Worm (Caenorhabditis elegans) whole organism, L4 larva: ENCODE results near the gene tlp-1.

Source experiments
- D1046.2 ChIP-seq: fragments of 200-800 bp; sonication (Bioruptor generic); IDR thresholded peaks from 2 replicates; pipeline ENCODE4 v1.3.6; 2022; ENCODE audit warnings: missing genetic modification characterization, missing compliant biosample characterization
- F10B5.3 ChIP-seq: sonication (generic microtip); optimal IDR thresholded peaks from 2 replicates; lab custom pipeline; 2016; ENCODE audit warnings: mild to moderate bottlenecking, missing genetic modification characterization, missing compliant biosample characterization
- F26F4.8 ChIP-seq: fragments of 200-800 bp; sonication (Bioruptor generic); conservative IDR thresholded peaks from 2 replicates; pipeline ENCODE4 v1.3.6; 2022; ENCODE audit warnings: missing genetic modification characterization, missing compliant biosample characterization
- R02D3.7 ChIP-seq: fragments of 150-350 bp; sonication (generic microtip); optimal IDR thresholded peaks from 3 replicates; lab custom pipeline; 2014; ENCODE audit warnings: missing biosample characterization, missing genetic modification characterization
- T26A8.4 ChIP-seq: fragments of 200-800 bp; sonication (Bioruptor generic); IDR thresholded peaks from 2 replicates; pipeline ENCODE4 v1.3.6; 2022; ENCODE audit warnings: missing genetic modification characterization, missing compliant biosample characterization
- Y75B8A.6 ChIP-seq: fragments of 200-800 bp; sonication (Bioruptor generic); IDR thresholded peaks from 2 replicates; pipeline ENCODE4 v1.3.6; 2022; ENCODE audit warnings: missing genetic modification reagents, missing genetic modification characterization, missing compliant biosample characterization
- ZK337.2 ChIP-seq: fragments of 200-800 bp; sonication (Bioruptor generic); IDR thresholded peaks from 2 replicates; pipeline ENCODE4 v1.3.6; 2022; ENCODE audit warnings: missing genetic modification reagents, missing genetic modification characterization, missing compliant biosample characterization
- ZK546.5 ChIP-seq, 2 experiments: sonication (generic microtip); optimal IDR thresholded peaks; 2 replicates each; lab custom pipeline; 2017; ENCODE audit warnings: missing biosample characterization in 2 of 2, missing genetic modification characterization in 2 of 2
- aha-1 ChIP-seq: fragments of 150-350 bp; peaks from one replicate; lab custom pipeline; 2014; ENCODE audit warnings: missing biosample characterization, missing genetic modification characterization
- ama-1 ChIP-seq: fragments of 150-350 bp; optimal IDR thresholded peaks from 2 replicates; lab custom pipeline; 2014; ENCODE audit warnings: inconsistent platforms, mixed read lengths
- attf-4 ChIP-seq: sonication (generic microtip); optimal IDR thresholded peaks from 3 replicates; lab custom pipeline; 2017; ENCODE audit warnings: missing biosample characterization, missing genetic modification characterization
- ceh-20 ChIP-seq: fragments of 200-800 bp; sonication (Bioruptor generic); IDR thresholded peaks from 2 replicates; pipeline ENCODE4 v1.3.6; 2022; ENCODE audit warnings: missing genetic modification reagents, missing genetic modification characterization, missing compliant biosample characterization
- ceh-32 ChIP-seq: sonication (generic microtip); optimal IDR thresholded peaks from 2 replicates; lab custom pipeline; 2016; ENCODE audit warnings: mild to moderate bottlenecking, missing genetic modification characterization, missing compliant biosample characterization; ENCODE audit not compliant: poor library complexity
- ceh-82 ChIP-seq: sonication (generic microtip); optimal IDR thresholded peaks from 2 replicates; lab custom pipeline; 2017; ENCODE audit warnings: missing biosample characterization, missing genetic modification characterization
- ctbp-1 ChIP-seq: fragments of 200-800 bp; sonication (Bioruptor generic); IDR thresholded peaks from 2 replicates; pipeline ENCODE4 v1.3.6; 2022; ENCODE audit warnings: missing genetic modification reagents, missing genetic modification characterization, missing compliant biosample characterization
- daf-12 ChIP-seq: fragments of 150-350 bp; optimal IDR thresholded peaks from 2 replicates; lab custom pipeline; 2014; ENCODE audit warnings: missing biosample characterization, missing genetic modification reagents, missing genetic modification characterization
- daf-16 ChIP-seq, 3 experiments: sonication (generic microtip); optimal IDR thresholded peaks; 2 replicates each; lab custom pipeline; 2016 to 2017; ENCODE audit warnings: missing genetic modification characterization in 3 of 3, missing genetic modification reagents in 3 of 3, mild to moderate bottlenecking in 2 of 3, missing compliant biosample characterization in 2 of 3, missing biosample characterization in 1 of 3, moderate library complexity in 1 of 3
- dmd-6 ChIP-seq: fragments of 200-800 bp; sonication (Bioruptor generic); IDR thresholded peaks from 2 replicates; pipeline ENCODE4 v1.3.6; 2022; ENCODE audit warnings: missing genetic modification reagents, missing genetic modification characterization, missing compliant biosample characterization
- dmd-9 ChIP-seq: fragments of 200-800 bp; sonication (Bioruptor generic); IDR thresholded peaks from 2 replicates; pipeline ENCODE4 v1.3.6; 2022; ENCODE audit warnings: missing genetic modification reagents, missing genetic modification characterization, missing compliant biosample characterization
- duxl-1 ChIP-seq: sonication (generic microtip); optimal IDR thresholded peaks from 2 replicates; lab custom pipeline; 2016; ENCODE audit warnings: mild to moderate bottlenecking, missing genetic modification characterization, moderate library complexity, missing compliant biosample characterization; ENCODE audit not compliant: poor library complexity
- dve-1 ChIP-seq: sonication (generic microtip); optimal IDR thresholded peaks from 2 replicates; lab custom pipeline; 2017; ENCODE audit warnings: antibody characterized with exemption, mild to moderate bottlenecking, missing genetic modification characterization, missing compliant biosample characterization; ENCODE audit not compliant: insufficient read depth
- egl-27 ChIP-seq: sonication (generic microtip); optimal IDR thresholded peaks from 3 replicates; lab custom pipeline; 2017; ENCODE audit warnings: missing biosample characterization, missing genetic modification reagents, missing genetic modification characterization
- lim-7 ChIP-seq: fragments of 200-800 bp; sonication (Bioruptor generic); IDR thresholded peaks from 2 replicates; pipeline ENCODE4 v1.3.6; 2022; ENCODE audit warnings: missing genetic modification characterization, missing compliant biosample characterization
- lir-3 ChIP-seq: sonication (generic microtip); optimal IDR thresholded peaks from 2 replicates; lab custom pipeline; 2016; ENCODE audit warnings: mild to moderate bottlenecking, missing genetic modification characterization, missing compliant biosample characterization
- madf-5 ChIP-seq, 2 experiments: fragments of 200-800 bp; sonication (Bioruptor generic); IDR thresholded peaks; 2 replicates each; pipeline ENCODE4 v1.3.6; 2022; ENCODE audit warnings: missing compliant biosample characterization in 2 of 2, missing genetic modification characterization in 2 of 2
- mep-1 ChIP-seq: fragments of 150-350 bp; sonication (generic microtip); optimal IDR thresholded peaks from 3 replicates; lab custom pipeline; 2014; ENCODE audit warnings: missing biosample characterization, missing genetic modification characterization
- nhr-102 ChIP-seq: sonication (generic microtip); optimal IDR thresholded peaks from 2 replicates; lab custom pipeline; 2016; ENCODE audit warnings: mild to moderate bottlenecking, missing genetic modification characterization, moderate library complexity, missing compliant biosample characterization
- nhr-11 ChIP-seq: fragments of 150-350 bp; optimal IDR thresholded peaks from 2 replicates; lab custom pipeline; 2014; ENCODE audit warnings: missing biosample characterization, missing genetic modification characterization
- nhr-111 ChIP-seq: fragments of 200-800 bp; sonication (Bioruptor generic); optimal IDR thresholded peaks from 2 replicates; lab custom pipeline; 2018; ENCODE audit warnings: mild to moderate bottlenecking, missing genetic modification characterization, missing compliant biosample characterization
- nhr-237 ChIP-seq: sonication (generic microtip); optimal IDR thresholded peaks from 2 replicates; lab custom pipeline; 2017; ENCODE audit warnings: missing biosample characterization, missing genetic modification characterization
- nhr-28 ChIP-seq: fragments of 150-350 bp; optimal IDR thresholded peaks from 2 replicates; lab custom pipeline; 2014; ENCODE audit warnings: missing biosample characterization, missing genetic modification characterization
- nhr-48 ChIP-seq: sonication (generic microtip); optimal IDR thresholded peaks from 2 replicates; lab custom pipeline; 2016; ENCODE audit warnings: mild to moderate bottlenecking, missing genetic modification characterization, missing compliant biosample characterization
- nhr-6 ChIP-seq: fragments of 150-350 bp; optimal IDR thresholded peaks from 2 replicates; lab custom pipeline; 2014; ENCODE audit warnings: missing biosample characterization, missing genetic modification characterization
- nhr-76 ChIP-seq: fragments of 150-350 bp; optimal IDR thresholded peaks from 2 replicates; lab custom pipeline; 2014; ENCODE audit warnings: missing biosample characterization, missing genetic modification characterization
- nhr-77 ChIP-seq: fragments of 150-350 bp; optimal IDR thresholded peaks from 2 replicates; lab custom pipeline; 2014; ENCODE audit warnings: missing biosample characterization, missing genetic modification characterization
- pqm-1 ChIP-seq: sonication (generic microtip); optimal IDR thresholded peaks from 2 replicates; lab custom pipeline; 2017; ENCODE audit warnings: missing biosample characterization, missing genetic modification characterization
- saeg-2 ChIP-seq: fragments of 200-800 bp; sonication (Bioruptor generic); IDR thresholded peaks from 2 replicates; pipeline ENCODE4 v1.3.6; 2022; ENCODE audit warnings: missing genetic modification reagents, missing genetic modification characterization, missing compliant biosample characterization
- sdz-12 ChIP-seq: fragments of 200-800 bp; sonication (Bioruptor generic); optimal IDR thresholded peaks from 2 replicates; lab custom pipeline; 2018; ENCODE audit warnings: mild to moderate bottlenecking, missing genetic modification characterization, missing compliant biosample characterization
- snpc-1.2 ChIP-seq: fragments of 200-800 bp; sonication (Bioruptor generic); IDR thresholded peaks from 2 replicates; pipeline ENCODE4 v1.3.6; 2022; ENCODE audit warnings: missing genetic modification reagents, missing genetic modification characterization, missing compliant biosample characterization
- snpc-4 ChIP-seq: fragments of 150-350 bp; optimal IDR thresholded peaks from 2 replicates; lab custom pipeline; 2014; ENCODE audit warnings: missing biosample characterization, missing genetic modification characterization
- spr-3 ChIP-seq: fragments of 200-800 bp; sonication (Bioruptor generic); optimal IDR thresholded peaks from 2 replicates; lab custom pipeline; 2018; ENCODE audit warnings: mild to moderate bottlenecking, missing genetic modification characterization, missing compliant biosample characterization
- tag-97 ChIP-seq: fragments of 200-800 bp; sonication (Bioruptor generic); IDR thresholded peaks from 2 replicates; pipeline ENCODE4 v1.3.6; 2022; ENCODE audit warnings: missing genetic modification characterization, missing compliant biosample characterization
- unc-62 ChIP-seq, 3 experiments: fragments of 150-350 bp in 1 of 3; sonication (generic microtip); optimal IDR thresholded peaks in 2 of 3; peaks in 1 of 3; 1 replicate in 1 of 3; 2 replicates in 2 of 3; lab custom pipeline; 2014 to 2017; ENCODE audit warnings: missing biosample characterization in 3 of 3, missing genetic modification characterization in 3 of 3, missing genetic modification reagents in 3 of 3, missing genotype in 1 of 3
- zag-1 ChIP-seq: fragments of 150-350 bp; optimal IDR thresholded peaks from 2 replicates; lab custom pipeline; 2014; ENCODE audit warnings: missing biosample characterization, missing genetic modification characterization
- zfp-3 ChIP-seq: fragments of 200-800 bp; sonication (Bioruptor generic); conservative IDR thresholded peaks from 2 replicates; pipeline ENCODE4 v1.3.6; 2022; ENCODE audit warnings: missing genetic modification reagents, missing genetic modification characterization, missing compliant biosample characterization
- zip-11 ChIP-seq: fragments of 200-800 bp; sonication (Bioruptor generic); IDR thresholded peaks from 2 replicates; pipeline ENCODE4 v1.3.6; 2022; ENCODE audit warnings: missing genetic modification characterization, missing compliant biosample characterization
- ztf-7 ChIP-seq: fragments of 150-350 bp; optimal IDR thresholded peaks from 2 replicates; lab custom pipeline; 2014; ENCODE audit warnings: missing biosample characterization, missing genetic modification characterization

The tlp-1 gene

DNA sequence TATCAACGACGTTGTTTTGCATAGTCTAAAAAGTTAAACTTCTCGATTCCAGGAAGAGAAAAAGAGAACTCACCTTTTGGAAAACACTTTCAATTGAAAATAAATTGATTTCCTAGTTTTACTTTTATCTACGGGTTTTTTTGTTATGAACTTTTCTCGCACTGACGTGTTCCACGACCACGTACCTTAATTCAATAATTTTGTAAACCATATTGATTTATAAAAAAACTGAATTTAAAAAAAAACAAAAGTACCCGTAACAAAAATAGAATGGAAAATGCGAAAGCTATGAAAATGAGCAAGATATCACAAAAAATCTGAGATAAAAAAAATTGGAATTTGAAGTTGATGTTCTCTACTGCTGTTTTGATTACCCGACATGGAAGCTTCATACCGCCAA is 38.4 kb upstream of the tlp-1 start, which contains the start of gene C47A4.3:
Gene C47A4.3 (minus strand): TSS at position 101 of the 400 bp plus-strand sequence.
- no peak for TF ChIP-seq saeg-2
- TF ChIP-seq T26A8.4: no peak
- no peak for TF ChIP-seq ZK546.5 (tag; optimal IDR thresholded peaks at IDR 0.05; lab: Kevin White, UChicago)

DNA sequence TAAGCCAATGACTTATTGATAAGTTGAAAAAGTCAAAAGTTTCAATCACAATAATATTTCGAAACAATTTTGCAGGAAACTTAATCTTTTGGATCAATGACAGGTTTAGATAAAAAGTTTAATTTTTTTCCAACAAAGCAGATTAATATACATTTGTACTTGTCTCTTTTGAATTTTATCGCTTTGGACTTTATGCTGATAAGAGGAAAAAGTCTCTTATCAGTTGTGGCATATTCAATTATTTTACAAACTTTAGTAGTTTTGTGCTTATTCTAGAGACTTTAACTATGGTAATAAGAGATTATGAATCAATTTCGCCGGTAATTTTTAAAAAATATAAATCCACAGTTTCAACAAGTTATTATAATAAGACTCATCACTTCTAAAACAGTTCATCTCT is 24.0 kb upstream of the tlp-1 start:
- no peak for TF ChIP-seq zip-11 (GFP tag; lab: Robert Waterston, UW)
- TF ChIP-seq ztf-7 (tag; lab: Kevin White, UChicago): peak; percentile 23
- no peak for TF ChIP-seq spr-3 (GFP tag; lab: Kevin White, UChicago)
- no peak for TF ChIP-seq lir-3 (tag; lab: Kevin White, UChicago)
- no peak for TF ChIP-seq attf-4 (tag; lab: Kevin White, UChicago)
- no peak for TF ChIP-seq ceh-82 (tag; lab: Kevin White, UChicago)
- TF ChIP-seq nhr-28 (tag; lab: Kevin White, UChicago): peak; percentile 42
- no peak for TF ChIP-seq nhr-76
- no peak for TF ChIP-seq nhr-77 (tag; lab: Kevin White, UChicago)
- TF ChIP-seq unc-62 (GFP tag; optimal IDR thresholded peaks at IDR 0.05 in 1 of 2; lab: Kevin White, UChicago): no peak
- no peak for TF ChIP-seq unc-62 (tag; optimal IDR thresholded peaks at IDR 0.05; lab: Kevin White, UChicago)
- no peak for TF ChIP-seq ceh-20 (GFP tag; lab: Robert Waterston, UW)
- no peak for TF ChIP-seq egl-27
- peak; percentile 84 for TF ChIP-seq dve-1 (tag; lab: Kevin White, UChicago)
- no peak for TF ChIP-seq duxl-1 (tag; lab: Kevin White, UChicago)
- no peak for TF ChIP-seq daf-16 (GFP tag; optimal IDR thresholded peaks at IDR 0.05; lab: Kevin White, UChicago)
- TF ChIP-seq daf-16 (tag; optimal IDR thresholded peaks at IDR 0.05; lab: Kevin White, UChicago): peak; percentile 42
- TF ChIP-seq F10B5.3 (tag; lab: Kevin White, UChicago): no peak
- peak; percentile 11 for TF ChIP-seq nhr-48 (tag; lab: Kevin White, UChicago)
- TF ChIP-seq pqm-1: peak; percentile 78
- TF ChIP-seq tag-97 (GFP tag; lab: Robert Waterston, UW): no peak
- no peak for TF ChIP-seq snpc-4 (tag; lab: Kevin White, UChicago)
- no peak for TF ChIP-seq mep-1 (tag; lab: Kevin White, UChicago)
- no peak for TF ChIP-seq R02D3.7
- no peak for TF ChIP-seq nhr-111 (GFP tag; lab: Kevin White, UChicago)
- TF ChIP-seq daf-12: no peak
- no peak for TF ChIP-seq zfp-3
- no peak for TF ChIP-seq ceh-32 (tag; lab: Kevin White, UChicago)
- no peak for TF ChIP-seq lim-7 (GFP tag; lab: Robert Waterston, UW)
- no peak for TF ChIP-seq snpc-1.2 (GFP tag; lab: Robert Waterston, UW)
- peak; percentile 58; the same call in 1 of the 2 replicates for TF ChIP-seq dmd-6 (GFP tag; lab: Robert Waterston, UW)

DNA sequence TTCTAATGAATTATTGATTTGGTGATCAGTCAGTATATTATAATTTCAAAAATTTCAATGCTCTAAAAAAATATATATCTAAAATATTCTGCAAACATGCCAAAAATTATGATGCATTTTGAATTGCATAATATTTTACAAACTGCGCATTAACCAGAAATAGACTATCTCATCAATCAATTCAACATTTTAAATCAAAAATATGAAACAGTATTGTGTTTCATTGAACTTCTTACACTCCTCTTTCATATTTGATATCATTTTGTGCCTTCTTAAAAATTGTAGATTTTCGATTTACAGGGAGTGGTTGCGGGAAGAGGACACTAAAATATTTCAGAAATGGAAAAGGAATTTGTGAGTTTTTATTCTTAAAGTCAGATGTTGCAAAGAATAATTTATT is 22.7 kb upstream of the tlp-1 start, which contains the start of gene ent-4:
Gene ent-4 (plus strand): TSS at position 301 of the 400 bp plus-strand sequence.
- no peak for TF ChIP-seq ZK337.2 (GFP tag; lab: Robert Waterston, UW)
- peak in 1 of 2 experiments; percentile 17 for TF ChIP-seq unc-62 (GFP tag; optimal IDR thresholded peaks at IDR 0.05 in 1 of 2; lab: Kevin White, UChicago)
- no peak for TF ChIP-seq unc-62 (tag; optimal IDR thresholded peaks at IDR 0.05; lab: Kevin White, UChicago)

- TF ChIP-seq nhr-6 (tag; lab: Kevin White, UChicago) (no peak), ztf-7 (tag; lab: Kevin White, UChicago) (no peak), sdz-12 (GFP tag; lab: Kevin White, UChicago) (no peak), nhr-48 (tag; lab: Kevin White, UChicago) (peak; percentile 89), Y75B8A.6 (GFP tag; lab: Robert Waterston, UW) (no peak), ctbp-1 (GFP tag; lab: Robert Waterston, UW) (no peak), ZK546.5 (tag; optimal IDR thresholded peaks at IDR 0.05; lab: Kevin White, UChicago) (no peak), ama-1 (lab: Kevin White, UChicago) (no peak), nhr-11 (no peak), daf-16 (GFP tag; optimal IDR thresholded peaks at IDR 0.05; lab: Kevin White, UChicago) (peak in 1 of 2 experiments; percentile 73), daf-16 (tag; optimal IDR thresholded peaks at IDR 0.05; lab: Kevin White, UChicago) (peak; percentile 85), dmd-9 (GFP tag; lab: Robert Waterston, UW) (no peak), mep-1 (tag; lab: Kevin White, UChicago) (peak; percentile 12), aha-1 (tag; lab: Kevin White, UChicago) (no peak), nhr-237 (tag; lab: Kevin White, UChicago) (no peak), F26F4.8 (no peak), zag-1 (no peak), madf-5 (GFP tag; IDR thresholded peaks at IDR 0.05; lab: Robert Waterston, UW) (no peak), D1046.2 (no peak), nhr-102 (tag; lab: Kevin White, UChicago) (peak; percentile 85)
Observed at ce11 chrIV:13725201-13725600, 21.3 kb upstream of the tlp-1 start.
